Worm (Caenorhabditis elegans) whole organism, L3 larva: ENCODE measurements around the gene K01A11.1.

Experiments
- R02D3.7 ChIP-seq: fragments of 150-350 bp; optimal IDR thresholded peaks from 2 replicates; lab custom pipeline; 2014; ENCODE audit warnings: missing biosample characterization, missing genetic modification characterization
- ZK546.5 ChIP-seq: sonication (generic microtip); optimal IDR thresholded peaks from 2 replicates; lab custom pipeline; 2017; ENCODE audit warnings: missing biosample characterization, missing genetic modification characterization
- aly-2 ChIP-seq: fragments of 150-350 bp; optimal IDR thresholded peaks from 2 replicates; lab custom pipeline; 2014; ENCODE audit warnings: missing biosample characterization, missing genetic modification characterization
- ama-1 ChIP-seq: fragments of 150-350 bp; optimal IDR thresholded peaks from 2 replicates; lab custom pipeline; 2018
- ceh-16 ChIP-seq: sonication (generic microtip); optimal IDR thresholded peaks from 2 replicates; lab custom pipeline; 2017; ENCODE audit warnings: missing biosample characterization, missing genetic modification characterization
- ceh-28 ChIP-seq: fragments of 150-350 bp; optimal IDR thresholded peaks from 2 replicates; lab custom pipeline; 2014; ENCODE audit warnings: missing biosample characterization, missing genetic modification reagents, missing genetic modification characterization
- ceh-82 ChIP-seq: fragments of 150-350 bp; optimal IDR thresholded peaks from 2 replicates; lab custom pipeline; 2014; ENCODE audit warnings: missing biosample characterization, missing genetic modification characterization
- ceh-9 ChIP-seq: sonication (generic microtip); optimal IDR thresholded peaks from 2 replicates; lab custom pipeline; 2018; ENCODE audit warnings: missing biosample characterization, missing genetic modification characterization
- daf-12 ChIP-seq: fragments of 150-350 bp; optimal IDR thresholded peaks from 2 replicates; lab custom pipeline; 2014; ENCODE audit warnings: missing biosample characterization, missing genetic modification reagents, missing genetic modification characterization
- egl-27 ChIP-seq: sonication (generic microtip); optimal IDR thresholded peaks from 4 replicates; lab custom pipeline; 2017; ENCODE audit warnings: missing biosample characterization, missing genetic modification reagents, missing genetic modification characterization
- egl-5 ChIP-seq: fragments of 150-350 bp; optimal IDR thresholded peaks from 2 replicates; lab custom pipeline; 2017; ENCODE audit warnings: missing biosample characterization, missing genetic modification reagents, missing genetic modification characterization, inconsistent platforms
- elt-1 ChIP-seq: fragments of 150-350 bp; optimal IDR thresholded peaks from 2 replicates; lab custom pipeline; 2014; ENCODE audit warnings: missing biosample characterization, missing genetic modification characterization
- elt-2 ChIP-seq: sonication (generic microtip); optimal IDR thresholded peaks from 2 replicates; lab custom pipeline; 2016; ENCODE audit warnings: missing genetic modification reagents, mild to moderate bottlenecking, missing genetic modification characterization, missing compliant biosample characterization
- elt-3 ChIP-seq, 3 experiments: fragments of 150-350 bp in 1 of 3; sonication (generic microtip) in 2 of 3; optimal IDR thresholded peaks; 2 replicates in 2 of 3; 4 replicates in 1 of 3; lab custom pipeline; 2014 to 2017; ENCODE audit warnings: missing biosample characterization in 3 of 3, missing genetic modification characterization in 3 of 3
- eor-1 ChIP-seq, 2 experiments: fragments of 150-350 bp; optimal IDR thresholded peaks; 2 replicates each; lab custom pipeline; 2014 to 2018; ENCODE audit warnings: missing biosample characterization in 2 of 2, missing genetic modification characterization in 2 of 2
- fkh-10 ChIP-seq: sonication (generic microtip); optimal IDR thresholded peaks from 2 replicates; lab custom pipeline; 2017; ENCODE audit warnings: missing biosample characterization, missing genetic modification reagents, missing genetic modification characterization
- fkh-2 ChIP-seq: fragments of 150-350 bp; optimal IDR thresholded peaks from 2 replicates; lab custom pipeline; 2014; ENCODE audit warnings: missing biosample characterization, missing genetic modification reagents, missing genetic modification characterization
- fos-1 ChIP-seq: fragments of 150-350 bp; optimal IDR thresholded peaks from 2 replicates; lab custom pipeline; 2014; ENCODE audit warnings: missing biosample characterization, missing genetic modification characterization
- hmg-11 ChIP-seq: sonication (generic microtip); optimal IDR thresholded peaks from 2 replicates; lab custom pipeline; 2016; ENCODE audit warnings: missing genetic modification characterization, missing compliant biosample characterization
- jun-1 ChIP-seq: fragments of 150-350 bp; optimal IDR thresholded peaks from 2 replicates; lab custom pipeline; 2014; ENCODE audit warnings: missing biosample characterization, missing genetic modification reagents, missing genetic modification characterization
- lin-15B ChIP-seq: fragments of 150-350 bp; optimal IDR thresholded peaks from 2 replicates; lab custom pipeline; 2014; ENCODE audit warnings: missing biosample characterization, missing genetic modification characterization
- lin-39 ChIP-seq: fragments of 150-350 bp; optimal IDR thresholded peaks from 2 replicates; lab custom pipeline; 2018; ENCODE audit warnings: missing biosample characterization, missing genetic modification reagents, missing genetic modification characterization
- lsy-12 ChIP-seq: sonication (generic microtip); optimal IDR thresholded peaks from 2 replicates; lab custom pipeline; 2016; ENCODE audit warnings: mild to moderate bottlenecking, missing genetic modification characterization, missing compliant biosample characterization
- mdl-1 ChIP-seq: fragments of 150-350 bp; optimal IDR thresholded peaks from 2 replicates; lab custom pipeline; 2014; ENCODE audit warnings: missing biosample characterization, missing genetic modification characterization
- mml-1 ChIP-seq: fragments of 150-350 bp; sonication (generic microtip); optimal IDR thresholded peaks from 3 replicates; lab custom pipeline; 2014; ENCODE audit warnings: missing biosample characterization, missing genetic modification characterization
- nfya-1 ChIP-seq: sonication (generic microtip); optimal IDR thresholded peaks from 2 replicates; lab custom pipeline; 2017; ENCODE audit warnings: missing genetic modification characterization, mild to moderate bottlenecking, missing compliant biosample characterization, antibody characterized with exemption, moderate library complexity; ENCODE audit not compliant: insufficient read depth
- nhr-11 ChIP-seq: fragments of 150-350 bp; optimal IDR thresholded peaks from 2 replicates; lab custom pipeline; 2014; ENCODE audit warnings: missing biosample characterization, missing genetic modification characterization
- nhr-12 ChIP-seq: fragments of 150-350 bp; optimal IDR thresholded peaks from 2 replicates; lab custom pipeline; 2014; ENCODE audit warnings: missing biosample characterization, missing genetic modification characterization
- nhr-23 ChIP-seq: fragments of 150-350 bp; optimal IDR thresholded peaks from 2 replicates; lab custom pipeline; 2014; ENCODE audit warnings: missing biosample characterization, missing genetic modification reagents, missing genetic modification characterization
- nhr-237 ChIP-seq: fragments of 150-350 bp; optimal IDR thresholded peaks from 2 replicates; lab custom pipeline; 2014; ENCODE audit warnings: missing biosample characterization, missing genetic modification characterization
- nhr-25 ChIP-seq: sonication (generic microtip); optimal IDR thresholded peaks from 2 replicates; lab custom pipeline; 2017; ENCODE audit warnings: missing biosample characterization, missing genetic modification characterization
- nhr-28 ChIP-seq: fragments of 150-350 bp; optimal IDR thresholded peaks from 2 replicates; lab custom pipeline; 2014; ENCODE audit warnings: missing biosample characterization, missing genetic modification characterization
- nhr-43 ChIP-seq: sonication (generic microtip); optimal IDR thresholded peaks from 2 replicates; lab custom pipeline; 2016; ENCODE audit warnings: mild to moderate bottlenecking, missing genetic modification characterization, missing compliant biosample characterization; ENCODE audit not compliant: poor library complexity, severe bottlenecking
- nhr-67 ChIP-seq: fragments of 150-350 bp; optimal IDR thresholded peaks from 2 replicates; lab custom pipeline; 2014; ENCODE audit warnings: missing biosample characterization, missing genetic modification characterization
- nhr-76 ChIP-seq: fragments of 150-350 bp; sonication (generic microtip); optimal IDR thresholded peaks from 5 replicates; lab custom pipeline; 2014; ENCODE audit warnings: missing biosample characterization, missing genetic modification characterization
- nhr-77 ChIP-seq: fragments of 150-350 bp; optimal IDR thresholded peaks from 2 replicates; lab custom pipeline; 2014; ENCODE audit warnings: missing biosample characterization, missing genetic modification characterization
- pha-4 ChIP-seq: fragments of 150-350 bp; optimal IDR thresholded peaks from 2 replicates; lab custom pipeline; 2014; ENCODE audit warnings: missing biosample characterization, missing genetic modification reagents, missing genetic modification characterization
- pqm-1 ChIP-seq: fragments of 150-350 bp; optimal IDR thresholded peaks from 2 replicates; lab custom pipeline; 2017; ENCODE audit warnings: missing biosample characterization, missing genetic modification characterization, inconsistent platforms
- sea-2 ChIP-seq: fragments of 150-350 bp; sonication (generic microtip); optimal IDR thresholded peaks from 4 replicates; lab custom pipeline; 2014; ENCODE audit warnings: missing biosample characterization, missing genetic modification reagents, missing genetic modification characterization
- skn-1 ChIP-seq: fragments of 150-350 bp; optimal IDR thresholded peaks from 2 replicates; lab custom pipeline; 2014; ENCODE audit warnings: missing biosample characterization, missing genetic modification characterization
- snpc-4 ChIP-seq: fragments of 150-350 bp; optimal IDR thresholded peaks from 2 replicates; lab custom pipeline; 2014; ENCODE audit warnings: missing biosample characterization, missing genetic modification characterization
- tbx-2 ChIP-seq: sonication (generic microtip); optimal IDR thresholded peaks from 2 replicates; lab custom pipeline; 2016; ENCODE audit warnings: mild to moderate bottlenecking, missing genetic modification characterization, missing compliant biosample characterization
- unc-39 ChIP-seq: sonication (generic microtip); optimal IDR thresholded peaks from 4 replicates; lab custom pipeline; 2017; ENCODE audit warnings: missing biosample characterization, missing genetic modification characterization
- unc-62 ChIP-seq: fragments of 150-350 bp; sonication (generic microtip); optimal IDR thresholded peaks from 4 replicates; lab custom pipeline; 2014; ENCODE audit warnings: missing biosample characterization, missing genetic modification reagents, missing genetic modification characterization
- zag-1 ChIP-seq: fragments of 150-350 bp; optimal IDR thresholded peaks from 2 replicates; lab custom pipeline; 2014; ENCODE audit warnings: missing biosample characterization, missing genetic modification characterization
- ztf-11 ChIP-seq: fragments of 150-350 bp; optimal IDR thresholded peaks from 2 replicates; lab custom pipeline; 2014; ENCODE audit warnings: missing biosample characterization, missing genetic modification characterization
- ztf-4 ChIP-seq: fragments of 150-350 bp; optimal IDR thresholded peaks from 2 replicates; lab custom pipeline; 2014; ENCODE audit warnings: missing biosample characterization, missing genetic modification characterization

The K01A11.1 gene

DNA sequence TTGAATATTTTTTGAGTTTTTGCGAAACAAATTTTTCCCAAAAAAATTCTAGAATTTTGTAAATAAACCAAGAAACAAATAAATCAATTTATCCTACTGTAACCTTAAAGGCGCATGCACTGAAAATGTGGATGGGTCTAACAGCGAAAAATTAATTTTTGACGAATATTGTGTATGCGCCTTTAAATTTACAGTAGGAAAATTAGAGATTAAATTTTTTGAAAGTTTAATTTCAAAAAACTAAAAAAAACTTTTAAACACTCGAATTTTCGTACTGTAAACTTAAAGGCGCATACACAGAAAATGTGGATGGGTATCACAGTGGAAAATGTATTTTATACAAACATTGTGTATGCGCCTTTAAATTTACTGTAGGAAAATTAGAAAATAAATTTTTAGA, 41.1 kb downstream of the K01A11.1 start:
- TF ChIP-seq lin-15B (tag; lab: Kevin White, UChicago): no peak
- no peak for TF ChIP-seq tbx-2 (tag; lab: Kevin White, UChicago)

DNA sequence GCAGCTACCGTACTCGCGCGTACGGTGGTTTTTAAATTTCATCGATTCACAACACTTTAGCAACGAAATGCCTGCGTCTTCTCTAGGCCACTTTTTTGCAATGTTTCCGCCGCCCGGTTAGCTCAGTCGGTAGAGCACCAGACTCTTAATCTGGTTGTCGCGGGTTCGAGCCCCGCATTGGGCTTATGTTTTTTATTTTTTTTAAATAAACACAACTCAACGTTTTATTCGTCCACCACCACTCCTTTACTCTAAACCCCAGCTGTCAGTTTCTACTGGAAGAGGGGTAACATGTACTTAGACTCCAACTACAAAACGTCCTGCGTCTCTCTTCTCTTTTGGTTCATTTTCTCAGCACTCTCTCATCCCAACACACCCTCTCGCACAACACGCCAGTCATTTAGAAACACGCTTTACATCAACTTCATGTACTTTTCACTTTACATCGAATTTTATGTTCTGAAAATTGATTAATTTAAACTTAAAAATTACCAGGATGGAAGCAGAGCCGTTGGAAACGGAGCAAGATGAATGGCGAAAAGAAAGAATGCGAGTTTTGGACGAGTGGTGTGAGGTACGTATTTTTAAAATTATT, 41.8 kb downstream of the K01A11.1 start, which contains the start of the genes elmd-1 and hecw-1:
Gene elmd-1 (plus strand): TSS at position 494 of the 595 bp plus-strand sequence.
Gene hecw-1 (minus strand): TSS at position 545 of the 595 bp plus-strand sequence.
- TF ChIP-seq ztf-4 (tag; lab: Kevin White, UChicago) (no peak), zag-1 (tag; lab: Kevin White, UChicago) (no peak), elt-2 (tag; lab: Kevin White, UChicago) (peak; percentile 61), nhr-237 (tag; lab: Kevin White, UChicago) (no peak), lsy-12 (tag; lab: Kevin White, UChicago) (peak; percentile 7), nhr-67 (tag; lab: Kevin White, UChicago) (no peak), egl-5 (tag; lab: Kevin White, UChicago) (no peak), lin-15B (tag; lab: Kevin White, UChicago) (peak; percentile 30), aly-2 (no peak), daf-12 (tag; lab: Kevin White, UChicago) (no peak), ceh-16 (no peak), eor-1 (tag; optimal IDR thresholded peaks at IDR 0.05; lab: Kevin White, UChicago) (no peak), nhr-11 (tag; lab: Kevin White, UChicago) (no peak), nhr-43 (no peak), pqm-1 (tag; lab: Kevin White, UChicago) (no peak), elt-1 (tag; lab: Kevin White, UChicago) (no peak), nhr-76 (tag; lab: Kevin White, UChicago) (no peak), mml-1 (tag; lab: Kevin White, UChicago) (no peak), nhr-28 (no peak), ama-1 (lab: Kevin White, UChicago) (no peak), nhr-23 (tag; lab: Kevin White, UChicago) (peak; percentile 4), ztf-11 (tag; lab: Kevin White, UChicago) (no peak), nfya-1 (tag; lab: Kevin White, UChicago) (peak; percentile 71), ceh-82 (tag; lab: Kevin White, UChicago) (no peak), ceh-28 (tag; lab: Kevin White, UChicago) (no peak), tbx-2 (tag; lab: Kevin White, UChicago) (no peak), ZK546.5 (tag; lab: Kevin White, UChicago) (no peak), nhr-25 (tag; lab: Kevin White, UChicago) (no peak), nhr-12 (tag; lab: Kevin White, UChicago) (no peak), pha-4 (tag; lab: Kevin White, UChicago) (no peak), hmg-11 (tag; lab: Kevin White, UChicago) (peak; percentile 19), sea-2 (GFP tag; lab: Kevin White, UChicago) (no peak), ceh-9 (no peak), R02D3.7 (no peak), unc-62 (GFP tag; lab: Kevin White, UChicago) (no peak), skn-1 (tag; lab: Kevin White, UChicago) (no peak), elt-3 (tag; optimal IDR thresholded peaks at IDR 0.05; lab: Kevin White, UChicago) (no peak), fos-1 (tag; lab: Kevin White, UChicago) (no peak), jun-1 (tag; lab: Kevin White, UChicago) (peak; percentile 15), fkh-2 (tag; lab: Kevin White, UChicago) (no peak), mdl-1 (tag; lab: Kevin White, UChicago) (no peak), unc-39 (no peak), egl-27 (tag; lab: Kevin White, UChicago) (peak; percentile 19), fkh-10 (GFP tag; lab: Kevin White, UChicago) (no peak), nhr-77 (tag; lab: Kevin White, UChicago) (no peak), lin-39 (peak; percentile 37), snpc-4 (tag; lab: Kevin White, UChicago) (no peak)
